Fruit fly (Drosophila melanogaster) whole organism, wandering third instar larva: Measurements from ENCODE around the gene CG33552.

Source experiments
- Abd-B ChIP-seq: fragments of >200 bp; optimal IDR thresholded peaks from 2 replicates; lab custom pipeline; 2017; ENCODE audit warnings: missing biosample characterization, missing genetic modification characterization
- CG32264 ChIP-seq: fragments of 200-800 bp; sonication (Bioruptor generic); optimal IDR thresholded peaks from 2 replicates; lab custom pipeline; 2016; ENCODE audit warnings: missing biosample characterization, missing genetic modification characterization
- CG9705 ChIP-seq: fragments of 200-800 bp; sonication (Bioruptor generic); optimal IDR thresholded peaks from 2 replicates; lab custom pipeline; 2018; ENCODE audit warnings: missing biosample characterization, mild to moderate bottlenecking, missing genetic modification characterization
- CrebA ChIP-seq: fragments of 200-800 bp; sonication (Bioruptor generic); optimal IDR thresholded peaks from 2 replicates; lab custom pipeline; 2016; ENCODE audit warnings: missing biosample characterization, mild to moderate bottlenecking, missing genetic modification characterization, borderline replicate concordance
- Dfd ChIP-seq: fragments of >200 bp; optimal IDR thresholded peaks from 2 replicates; lab custom pipeline; 2017; ENCODE audit warnings: missing biosample characterization, missing genetic modification characterization
- Dif ChIP-seq: fragments of 200-275, 200-300 bp; sonication (Bioruptor generic); optimal IDR thresholded peaks from 2 replicates; lab custom pipeline; 2018; ENCODE audit warnings: missing biosample characterization, missing genetic modification characterization; ENCODE audit not compliant: partially characterized antibody
- GATAd ChIP-seq: sonication (Bioruptor generic); optimal IDR thresholded peaks from 2 replicates; lab custom pipeline; 2016; ENCODE audit warnings: missing biosample characterization, missing genetic modification characterization
- HLH106 ChIP-seq: fragments of 200-800 bp; optimal IDR thresholded peaks from 3 replicates; lab custom pipeline; 2019; ENCODE audit warnings: missing biosample characterization, mild to moderate bottlenecking, missing genetic modification characterization, moderate library complexity
- Hnf4 ChIP-seq: fragments of 200-800 bp; sonication (Bioruptor generic); optimal IDR thresholded peaks from 2 replicates; lab custom pipeline; 2016; ENCODE audit warnings: missing biosample characterization, mild to moderate bottlenecking, missing genetic modification characterization
- Hr78 ChIP-seq: fragments of >200 bp; optimal IDR thresholded peaks from 2 replicates; lab custom pipeline; 2017; ENCODE audit warnings: missing biosample characterization, missing genetic modification characterization
- Hr83 ChIP-seq: fragments of 200-300 bp; sonication (Bioruptor generic); optimal IDR thresholded peaks from 2 replicates; lab custom pipeline; 2016; ENCODE audit warnings: missing biosample characterization, mild to moderate bottlenecking, missing genetic modification characterization, moderate library complexity; ENCODE audit not compliant: poor library complexity, severe bottlenecking
- Jra ChIP-seq: sonication (Bioruptor generic); optimal IDR thresholded peaks from 2 replicates; lab custom pipeline; 2016; ENCODE audit warnings: missing biosample characterization, missing genetic modification characterization
- Mio ChIP-seq: sonication (Bioruptor generic); optimal IDR thresholded peaks from 2 replicates; lab custom pipeline; 2016; ENCODE audit warnings: missing biosample characterization, missing genetic modification characterization
- N ChIP-seq: fragments of >200 bp; optimal IDR thresholded peaks from 2 replicates; lab custom pipeline; 2018; ENCODE audit warnings: missing biosample characterization, missing external identifiers, missing genetic modification characterization
- OdsH ChIP-seq: fragments of 200-800 bp; sonication (Bioruptor generic); optimal IDR thresholded peaks from 2 replicates; lab custom pipeline; 2016; ENCODE audit warnings: missing biosample characterization, mild to moderate bottlenecking, missing genetic modification characterization
- Rel ChIP-seq, 2 experiments: fragments of 200-800 bp; sonication (Bioruptor generic) in 1 of 2; optimal IDR thresholded peaks; 2 replicates in 1 of 2; 3 replicates in 1 of 2; lab custom pipeline; 2016 to 2019; ENCODE audit warnings: mild to moderate bottlenecking in 2 of 2, missing biosample characterization in 2 of 2, missing genetic modification characterization in 2 of 2, moderate library complexity in 1 of 2
- Sp1 ChIP-seq: fragments of 200-800 bp; sonication (Bioruptor generic); optimal IDR thresholded peaks from 3 replicates; lab custom pipeline; 2019; ENCODE audit warnings: missing biosample characterization, mild to moderate bottlenecking, missing genetic modification characterization, moderate library complexity
- Vsx2 ChIP-seq: fragments of 200-300, 225-300 bp; sonication (Bioruptor generic); optimal IDR thresholded peaks from 2 replicates; lab custom pipeline; 2018; ENCODE audit warnings: missing biosample characterization, missing genetic modification characterization; ENCODE audit not compliant: partially characterized antibody
- br ChIP-seq: fragments of 200-800 bp; sonication (Bioruptor generic); optimal IDR thresholded peaks from 2 replicates; lab custom pipeline; 2016; ENCODE audit warnings: missing biosample characterization, missing genetic modification characterization
- dl ChIP-seq, 2 experiments: fragments of 175-275, 200-275 bp in 1 of 2; fragments of 200-275 bp in 1 of 2; sonication (Bioruptor generic); optimal IDR thresholded peaks; lab custom pipeline; 2018; ENCODE audit warnings: mild to moderate bottlenecking in 2 of 2, missing biosample characterization in 2 of 2, missing genetic modification characterization in 2 of 2, moderate library complexity in 2 of 2; ENCODE audit not compliant: partially characterized antibody in 2 of 2, insufficient read depth in 1 of 2
- dsf ChIP-seq: sonication (Bioruptor generic); optimal IDR thresholded peaks from 2 replicates; lab custom pipeline; 2016; ENCODE audit warnings: missing biosample characterization, missing genetic modification characterization, borderline replicate concordance
- ey ChIP-seq: fragments of 200-800 bp; sonication (Bioruptor generic); optimal IDR thresholded peaks from 2 replicates; lab custom pipeline; 2016; ENCODE audit warnings: missing biosample characterization, missing genetic modification characterization
- fru ChIP-seq: fragments of 200-800 bp; sonication (Bioruptor generic); optimal IDR thresholded peaks from 3 replicates; lab custom pipeline; 2016; ENCODE audit warnings: missing biosample characterization, mild to moderate bottlenecking, missing genetic modification characterization
- h ChIP-seq: fragments of 200-800 bp; sonication (Bioruptor generic); optimal IDR thresholded peaks from 3 replicates; lab custom pipeline; 2016; ENCODE audit warnings: missing biosample characterization, mild to moderate bottlenecking, missing genetic modification characterization
- jim ChIP-seq: fragments of 175-275, 200-325 bp; sonication (Bioruptor generic); optimal IDR thresholded peaks from 2 replicates; lab custom pipeline; 2016; ENCODE audit warnings: missing biosample characterization, mild to moderate bottlenecking, missing genetic modification characterization
- pan ChIP-seq: fragments of >200 bp; optimal IDR thresholded peaks from 2 replicates; lab custom pipeline; 2017
- psq ChIP-seq: fragments of 200-800 bp; sonication (Bioruptor generic); optimal IDR thresholded peaks from 3 replicates; lab custom pipeline; 2017; ENCODE audit warnings: missing biosample characterization, mild to moderate bottlenecking, missing genetic modification characterization, moderate library complexity
- sage ChIP-seq: fragments of 200-800 bp; sonication (Bioruptor generic); optimal IDR thresholded peaks from 2 replicates; lab custom pipeline; 2016; ENCODE audit warnings: missing biosample characterization, mild to moderate bottlenecking, missing genetic modification characterization
- sv ChIP-seq: fragments of 200-800 bp; sonication (Bioruptor generic); optimal IDR thresholded peaks from 3 replicates; lab custom pipeline; 2016; ENCODE audit warnings: missing biosample characterization, missing genetic modification characterization
- tai ChIP-seq: sonication (Bioruptor generic); optimal IDR thresholded peaks from 2 replicates; lab custom pipeline; 2016; ENCODE audit warnings: missing biosample characterization, missing genetic modification characterization
- usp ChIP-seq: fragments of >200 bp; optimal IDR thresholded peaks from 2 replicates; lab custom pipeline; 2017; ENCODE audit warnings: missing biosample characterization, missing genetic modification characterization
- woc ChIP-seq: sonication (Bioruptor generic); optimal IDR thresholded peaks from 2 replicates; lab custom pipeline; 2016; ENCODE audit warnings: missing biosample characterization, mild to moderate bottlenecking, missing genetic modification characterization

Gene CG33552

dm6 chr2L:16709693-16710092 is 27.4 kb downstream of the CG33552 start:
- TF ChIP-seq pan (no peak), Rel (GFP tag; optimal IDR thresholded peaks at IDR 0.05; lab: Kevin White, UChicago) (no peak), Rel (tag; optimal IDR thresholded peaks at IDR 0.05; lab: Kevin White, UChicago) (no peak), tai (GFP tag; lab: Kevin White, UChicago) (no peak), Vsx2 (GFP tag; lab: Kevin White, UChicago) (no peak), Hnf4 (no peak), Hr83 (GFP tag; lab: Kevin White, UChicago) (no peak), N (no peak)

dm6 chr2L:16710234-16710633 is 27.9 kb downstream of the CG33552 start:
- no peak for TF ChIP-seq pan
- TF ChIP-seq ey (GFP tag; lab: Kevin White, UChicago) = no peak
- TF ChIP-seq Rel (GFP tag; optimal IDR thresholded peaks at IDR 0.05; lab: Kevin White, UChicago) = no peak
- TF ChIP-seq Rel (tag; optimal IDR thresholded peaks at IDR 0.05; lab: Kevin White, UChicago) = no peak
- no peak for TF ChIP-seq psq (GFP tag; lab: Kevin White, UChicago)
- no peak for TF ChIP-seq sv (GFP tag; lab: Kevin White, UChicago)
- no peak for TF ChIP-seq Vsx2 (GFP tag; lab: Kevin White, UChicago)
- TF ChIP-seq fru (GFP tag; lab: Kevin White, UChicago) = no peak
- TF ChIP-seq sage (GFP tag; lab: Kevin White, UChicago) = no peak
- no peak for TF ChIP-seq Jra (GFP tag; lab: Kevin White, UChicago)
- TF ChIP-seq Dif (GFP tag; lab: Kevin White, UChicago) = no peak
- TF ChIP-seq HLH106 (tag; lab: Kevin White, UChicago) = no peak
- no peak for TF ChIP-seq dl (GFP tag; optimal IDR thresholded peaks at IDR 0.05; lab: Kevin White, UChicago; ENCODE audit: insufficient read depth in 1 of 2, partially characterized antibody in 2 of 2)
- TF ChIP-seq CG9705 = no peak
- TF ChIP-seq Abd-B (GFP tag; lab: Kevin White, UChicago) = no peak
- no peak for TF ChIP-seq tai (GFP tag; lab: Kevin White, UChicago)

dm6 chr2L:16710677-16711076 is 28.4 kb downstream of the CG33552 start:
- TF ChIP-seq jim (GFP tag; lab: Kevin White, UChicago) = no peak
- TF ChIP-seq Mio (GFP tag; lab: Kevin White, UChicago) = no peak
- no peak for TF ChIP-seq br
- TF ChIP-seq HLH106 (tag; lab: Kevin White, UChicago) = no peak
- TF ChIP-seq GATAd (GFP tag; lab: Kevin White, UChicago) = no peak
- no peak for TF ChIP-seq usp (GFP tag; lab: Kevin White, UChicago)
- TF ChIP-seq Hr78 (GFP tag; lab: Kevin White, UChicago) = no peak
- no peak for TF ChIP-seq dsf (GFP tag; lab: Kevin White, UChicago)
- TF ChIP-seq Sp1 (GFP tag; lab: Kevin White, UChicago) = no peak
- no peak for TF ChIP-seq CrebA
- no peak for TF ChIP-seq sage (GFP tag; lab: Kevin White, UChicago)
- TF ChIP-seq Rel (GFP tag; optimal IDR thresholded peaks at IDR 0.05; lab: Kevin White, UChicago) = no peak
- TF ChIP-seq Rel (tag; optimal IDR thresholded peaks at IDR 0.05; lab: Kevin White, UChicago) = no peak
- no peak for TF ChIP-seq psq (GFP tag; lab: Kevin White, UChicago)
- TF ChIP-seq Dfd (GFP tag; lab: Kevin White, UChicago) = no peak
- no peak for TF ChIP-seq Dif (GFP tag; lab: Kevin White, UChicago)
- no peak for TF ChIP-seq h (GFP tag; lab: Kevin White, UChicago)
- no peak for TF ChIP-seq ey (GFP tag; lab: Kevin White, UChicago)

dm6 chr2L:16711891-16712290 is 29.6 kb downstream of the CG33552 start:
- TF ChIP-seq CrebA (no peak), Dfd (GFP tag; lab: Kevin White, UChicago) (no peak), OdsH (no peak), dl (GFP tag; optimal IDR thresholded peaks at IDR 0.05; lab: Kevin White, UChicago; ENCODE audit: insufficient read depth in 1 of 2, partially characterized antibody in 2 of 2) (no peak), Dif (GFP tag; lab: Kevin White, UChicago) (no peak), sv (GFP tag; lab: Kevin White, UChicago) (no peak), Sp1 (GFP tag; lab: Kevin White, UChicago) (no peak)

- no peak for TF ChIP-seq woc
- TF ChIP-seq CG32264 (GFP tag; lab: Kevin White, UChicago) = no peak
- no peak for TF ChIP-seq Rel (GFP tag; optimal IDR thresholded peaks at IDR 0.05; lab: Kevin White, UChicago)
- no peak for TF ChIP-seq Rel (tag; optimal IDR thresholded peaks at IDR 0.05; lab: Kevin White, UChicago)
- no peak for TF ChIP-seq N
- no peak for TF ChIP-seq GATAd (GFP tag; lab: Kevin White, UChicago)
- no peak for TF ChIP-seq fru (GFP tag; lab: Kevin White, UChicago)
- TF ChIP-seq Abd-B (GFP tag; lab: Kevin White, UChicago) = no peak
- TF ChIP-seq, all 38 proteins: peak for 0
Measured at dm6 chr2L:16713929-16714328, 31.6 kb downstream of the CG33552 start.
